Fruit fly (Drosophila melanogaster) whole organism, wandering third instar larva: Measurements from ENCODE around the gene CG14984.
A peak's percentile ranks its signal among the peaks of the same experiment; 100 is the strongest.

ENCODE experiments used
- CG9705 ChIP-seq: fragments of 200-800 bp; sonication (Bioruptor generic); optimal IDR thresholded peaks from 2 replicates; lab custom pipeline; 2018; ENCODE audit warnings: missing biosample characterization, mild to moderate bottlenecking, missing genetic modification characterization
- CrebA ChIP-seq: fragments of 200-800 bp; sonication (Bioruptor generic); optimal IDR thresholded peaks from 2 replicates; lab custom pipeline; 2016; ENCODE audit warnings: missing biosample characterization, mild to moderate bottlenecking, missing genetic modification characterization, borderline replicate concordance
- Dfd ChIP-seq: fragments of >200 bp; optimal IDR thresholded peaks from 2 replicates; lab custom pipeline; 2017; ENCODE audit warnings: missing biosample characterization, missing genetic modification characterization
- Dif ChIP-seq: fragments of 200-275, 200-300 bp; sonication (Bioruptor generic); optimal IDR thresholded peaks from 2 replicates; lab custom pipeline; 2018; ENCODE audit warnings: missing biosample characterization, missing genetic modification characterization; ENCODE audit not compliant: partially characterized antibody
- Hnf4 ChIP-seq: fragments of 200-800 bp; sonication (Bioruptor generic); optimal IDR thresholded peaks from 2 replicates; lab custom pipeline; 2016; ENCODE audit warnings: missing biosample characterization, mild to moderate bottlenecking, missing genetic modification characterization
- Hr83 ChIP-seq: fragments of 200-300 bp; sonication (Bioruptor generic); optimal IDR thresholded peaks from 2 replicates; lab custom pipeline; 2016; ENCODE audit warnings: missing biosample characterization, mild to moderate bottlenecking, missing genetic modification characterization, moderate library complexity; ENCODE audit not compliant: poor library complexity, severe bottlenecking
- Jra ChIP-seq: sonication (Bioruptor generic); optimal IDR thresholded peaks from 2 replicates; lab custom pipeline; 2016; ENCODE audit warnings: missing biosample characterization, missing genetic modification characterization
- Mio ChIP-seq: sonication (Bioruptor generic); optimal IDR thresholded peaks from 2 replicates; lab custom pipeline; 2016; ENCODE audit warnings: missing biosample characterization, missing genetic modification characterization
- Rel ChIP-seq, 2 experiments: fragments of 200-800 bp; sonication (Bioruptor generic) in 1 of 2; optimal IDR thresholded peaks; 2 replicates in 1 of 2; 3 replicates in 1 of 2; lab custom pipeline; 2016 to 2019; ENCODE audit warnings: mild to moderate bottlenecking in 2 of 2, missing biosample characterization in 2 of 2, missing genetic modification characterization in 2 of 2, moderate library complexity in 1 of 2
- Vsx2 ChIP-seq: fragments of 200-300, 225-300 bp; sonication (Bioruptor generic); optimal IDR thresholded peaks from 2 replicates; lab custom pipeline; 2018; ENCODE audit warnings: missing biosample characterization, missing genetic modification characterization; ENCODE audit not compliant: partially characterized antibody
- br ChIP-seq: fragments of 200-800 bp; sonication (Bioruptor generic); optimal IDR thresholded peaks from 2 replicates; lab custom pipeline; 2016; ENCODE audit warnings: missing biosample characterization, missing genetic modification characterization
- dl ChIP-seq, 2 experiments: fragments of 175-275, 200-275 bp in 1 of 2; fragments of 200-275 bp in 1 of 2; sonication (Bioruptor generic); optimal IDR thresholded peaks; lab custom pipeline; 2018; ENCODE audit warnings: mild to moderate bottlenecking in 2 of 2, missing biosample characterization in 2 of 2, missing genetic modification characterization in 2 of 2, moderate library complexity in 2 of 2; ENCODE audit not compliant: partially characterized antibody in 2 of 2, insufficient read depth in 1 of 2
- dmrt93B ChIP-seq: fragments of 200-800 bp; sonication (Bioruptor generic); optimal IDR thresholded peaks from 2 replicates; lab custom pipeline; 2018; ENCODE audit warnings: missing biosample characterization, mild to moderate bottlenecking, missing genetic modification characterization
- ey ChIP-seq: fragments of 200-800 bp; sonication (Bioruptor generic); optimal IDR thresholded peaks from 2 replicates; lab custom pipeline; 2016; ENCODE audit warnings: missing biosample characterization, missing genetic modification characterization
- h ChIP-seq: fragments of 200-800 bp; sonication (Bioruptor generic); optimal IDR thresholded peaks from 3 replicates; lab custom pipeline; 2016; ENCODE audit warnings: missing biosample characterization, mild to moderate bottlenecking, missing genetic modification characterization
- jim ChIP-seq: fragments of 175-275, 200-325 bp; sonication (Bioruptor generic); optimal IDR thresholded peaks from 2 replicates; lab custom pipeline; 2016; ENCODE audit warnings: missing biosample characterization, mild to moderate bottlenecking, missing genetic modification characterization
- psq ChIP-seq: fragments of 200-800 bp; sonication (Bioruptor generic); optimal IDR thresholded peaks from 3 replicates; lab custom pipeline; 2017; ENCODE audit warnings: missing biosample characterization, mild to moderate bottlenecking, missing genetic modification characterization, moderate library complexity
- rgr ChIP-seq: fragments of 200-800 bp; sonication (Bioruptor generic); optimal IDR thresholded peaks from 3 replicates; lab custom pipeline; 2016; ENCODE audit warnings: missing biosample characterization, mild to moderate bottlenecking, missing genetic modification characterization

The CG14984 gene

dm6 chr3L:3902491-3903198 lies 49.7 kb downstream of the CG14984 start, which contains the start of gene Ubi-p63E (continued):
- no peak for TF ChIP-seq Mio (GFP tag; lab: Kevin White, UChicago)
- TF ChIP-seq Dif (GFP tag; lab: Kevin White, UChicago) = peak; percentile 61
- peak; percentile 49 for TF ChIP-seq CG9705 (GFP tag; lab: Kevin White, UChicago)
- TF ChIP-seq dl (GFP tag; optimal IDR thresholded peaks at IDR 0.05; lab: Kevin White, UChicago; ENCODE audit: insufficient read depth in 1 of 2, partially characterized antibody in 2 of 2) = no peak
- TF ChIP-seq h (GFP tag; lab: Kevin White, UChicago) = peak; percentile 59
- TF ChIP-seq CrebA (GFP tag; lab: Kevin White, UChicago) = no peak
- no peak for TF ChIP-seq Rel (GFP tag; optimal IDR thresholded peaks at IDR 0.05; lab: Kevin White, UChicago)
- peak; percentile 16 for TF ChIP-seq Rel (tag; optimal IDR thresholded peaks at IDR 0.05; lab: Kevin White, UChicago)

dm6 chr3L:3901865-3902490 lies 50.4 kb downstream of the CG14984 start:
- TF ChIP-seq Jra (GFP tag; lab: Kevin White, UChicago) = peak; percentile 56
- TF ChIP-seq CrebA (GFP tag; lab: Kevin White, UChicago) = no peak
- no peak for TF ChIP-seq CG9705 (GFP tag; lab: Kevin White, UChicago)
- no peak for TF ChIP-seq ey (GFP tag; lab: Kevin White, UChicago)
- TF ChIP-seq Vsx2 (GFP tag; lab: Kevin White, UChicago) = no peak
- no peak for TF ChIP-seq Dif (GFP tag; lab: Kevin White, UChicago)
- TF ChIP-seq rgr (GFP tag; lab: Kevin White, UChicago) = peak; percentile 6
- TF ChIP-seq dmrt93B (GFP tag; lab: Kevin White, UChicago) = no peak
- TF ChIP-seq jim (GFP tag; lab: Kevin White, UChicago) = no peak
- TF ChIP-seq Hnf4 (GFP tag; lab: Kevin White, UChicago) = peak; percentile 72
- peak; percentile 80 for TF ChIP-seq psq (GFP tag; lab: Kevin White, UChicago)
- TF ChIP-seq Hr83 (GFP tag; lab: Kevin White, UChicago) = peak; percentile 29
- TF ChIP-seq Dfd = no peak
- no peak for TF ChIP-seq br (GFP tag; lab: Kevin White, UChicago)
